Fruit fly (Drosophila melanogaster): ENCODE results near the gene CG12684.

dm6 chrX:4616865-4617669 is 45.3 kb upstream of the CG12684 start, which contains the start of gene peb:
- peak; percentile 4 for TF ChIP-seq Atf3 (GFP tag; optimal IDR thresholded peaks at IDR 0.05)
- TF ChIP-seq CG10565 (GFP tag; optimal IDR thresholded peaks at IDR 0.05) = no peak
- no peak for TF ChIP-seq CG34376 (GFP tag; optimal IDR thresholded peaks at IDR 0.05)
- no peak for TF ChIP-seq Myb (GFP tag; optimal IDR thresholded peaks at IDR 0.05)
- no peak for TF ChIP-seq CG7963 (GFP tag; IDR thresholded peaks at IDR 0.05; ENCODE audit: partially characterized antibody)

Data from whole organism, embryonic.